Fruit fly (Drosophila melanogaster): ENCODE data around the gene MRP.

- no peak for TF ChIP-seq bab1 (GFP tag; optimal IDR thresholded peaks at IDR 0.05)
- no peak for TF ChIP-seq CG7101 (tag; optimal IDR thresholded peaks at IDR 0.05)
- no peak for TF ChIP-seq Hr96 (GFP tag; optimal IDR thresholded peaks at IDR 0.05)
- TF ChIP-seq CG11617 (GFP tag; optimal IDR thresholded peaks at IDR 0.05): no peak
- TF ChIP-seq Clk (GFP tag; optimal IDR thresholded peaks at IDR 0.05): no peak
- no peak for TF ChIP-seq kay (GFP tag; ENCODE audit: borderline replicate concordance)
- TF ChIP-seq cic (GFP tag; optimal IDR thresholded peaks at IDR 0.05): no peak
- no peak for TF ChIP-seq CG33017 (tag; optimal IDR thresholded peaks at IDR 0.05)
- TF ChIP-seq tj (GFP tag; optimal IDR thresholded peaks at IDR 0.05): no peak
- no peak for TF ChIP-seq Mnt (GFP tag; optimal IDR thresholded peaks at IDR 0.05)
- TF ChIP-seq cnc (optimal IDR thresholded peaks at IDR 0.05): no peak
- TF ChIP-seq CG7045 (GFP tag; optimal IDR thresholded peaks at IDR 0.05): no peak
- no peak for TF ChIP-seq CG14711 (tag; optimal IDR thresholded peaks at IDR 0.05)
These were observed 31.2 kb downstream of the MRP start for dm6 chr2L:12750060-12750459.
